Worm (Caenorhabditis elegans) whole organism, mixed stage, embryonic: ENCODE data around the gene nduf-9.
A peak's percentile ranks its signal among the peaks of the same experiment; 100 is the strongest.

ENCODE experiments used
- M03D4.4 ChIP-seq: sonication (generic microtip); optimal IDR thresholded peaks from 2 replicates; lab custom pipeline; 2017; ENCODE audit warnings: mild to moderate bottlenecking, missing genetic modification characterization, missing compliant biosample characterization
- bed-3 ChIP-seq: fragments of 200-800 bp; sonication (Bioruptor generic); optimal IDR thresholded peaks from 3 replicates; lab custom pipeline; 2018; ENCODE audit warnings: mild to moderate bottlenecking, missing genetic modification characterization, moderate library complexity, missing compliant biosample characterization
- blmp-1 ChIP-seq: fragments of 150-350 bp; optimal IDR thresholded peaks from 2 replicates; lab custom pipeline; 2014; ENCODE audit warnings: missing biosample characterization, missing genetic modification characterization
- ceh-39 ChIP-seq: fragments of 150-350 bp; optimal IDR thresholded peaks from 2 replicates; lab custom pipeline; 2014; ENCODE audit warnings: missing biosample characterization, missing genetic modification characterization
- ceh-43 ChIP-seq: fragments of 200-800 bp; sonication (Bioruptor generic); optimal IDR thresholded peaks from 2 replicates; lab custom pipeline; 2018; ENCODE audit warnings: mild to moderate bottlenecking, missing genetic modification characterization, moderate library complexity, missing compliant biosample characterization
- ces-1 ChIP-seq: fragments of 150-350 bp; optimal IDR thresholded peaks from 2 replicates; lab custom pipeline; 2014; ENCODE audit warnings: missing biosample characterization, missing genetic modification reagents, missing genetic modification characterization
- cnd-1 ChIP-seq: fragments of 200-800 bp; sonication (Bioruptor generic); optimal IDR thresholded peaks from 2 replicates; lab custom pipeline; 2018; ENCODE audit warnings: mild to moderate bottlenecking, missing genetic modification characterization, missing compliant biosample characterization
- drap-1 ChIP-seq: fragments of 200-800 bp; sonication (Bioruptor generic); optimal IDR thresholded peaks from 3 replicates; lab custom pipeline; 2018; ENCODE audit warnings: mild to moderate bottlenecking, missing genetic modification characterization, missing compliant biosample characterization
- elt-1 ChIP-seq: sonication (generic microtip); optimal IDR thresholded peaks from 2 replicates; lab custom pipeline; 2017; ENCODE audit warnings: missing genetic modification characterization, mild to moderate bottlenecking, missing compliant biosample characterization, antibody characterized with exemption, moderate library complexity, borderline replicate concordance; ENCODE audit not compliant: insufficient read depth
- elt-3 ChIP-seq: fragments of 150-350 bp; optimal IDR thresholded peaks from 2 replicates; lab custom pipeline; 2014; ENCODE audit warnings: missing biosample characterization, missing genetic modification characterization
- flh-1 ChIP-seq: fragments of 200-800 bp; sonication (Bioruptor generic); optimal IDR thresholded peaks from 2 replicates; lab custom pipeline; 2018; ENCODE audit warnings: mild to moderate bottlenecking, missing genetic modification characterization, moderate library complexity, missing compliant biosample characterization
- ham-2 ChIP-seq: fragments of 200-800 bp; sonication (Bioruptor generic); optimal IDR thresholded peaks from 2 replicates; lab custom pipeline; 2018; ENCODE audit warnings: mild to moderate bottlenecking, missing genetic modification characterization, missing compliant biosample characterization
- hlh-1 ChIP-seq: fragments of 150-350 bp; optimal IDR thresholded peaks from 2 replicates; lab custom pipeline; 2014; ENCODE audit warnings: missing biosample characterization, missing genetic modification reagents, missing genetic modification characterization
- lin-13 ChIP-seq: fragments of 150-350 bp; optimal IDR thresholded peaks from 2 replicates; lab custom pipeline; 2014; ENCODE audit warnings: missing biosample characterization, missing genetic modification characterization
- lin-32 ChIP-seq: fragments of 200-800 bp; sonication (Bioruptor generic); optimal IDR thresholded peaks from 2 replicates; lab custom pipeline; 2018; ENCODE audit warnings: mild to moderate bottlenecking, missing genetic modification characterization, missing compliant biosample characterization
- lsy-2 ChIP-seq: fragments of 150-350 bp; optimal IDR thresholded peaks from 2 replicates; lab custom pipeline; 2014; ENCODE audit warnings: missing biosample characterization, missing genetic modification characterization
- mab-5 ChIP-seq: fragments of 150-350 bp; optimal IDR thresholded peaks from 2 replicates; lab custom pipeline; 2014; ENCODE audit warnings: missing biosample characterization, missing genetic modification characterization
- mep-1 ChIP-seq: fragments of 150-350 bp; optimal IDR thresholded peaks from 2 replicates; lab custom pipeline; 2017; ENCODE audit warnings: missing biosample characterization, missing genetic modification reagents, missing genetic modification characterization, inconsistent platforms
- mls-2 ChIP-seq: sonication (generic microtip); optimal IDR thresholded peaks from 2 replicates; lab custom pipeline; 2016; ENCODE audit warnings: mild to moderate bottlenecking, missing genetic modification characterization, moderate library complexity, missing compliant biosample characterization
- nhr-12 ChIP-seq: fragments of 150-350 bp; optimal IDR thresholded peaks from 2 replicates; lab custom pipeline; 2014; ENCODE audit warnings: missing biosample characterization, missing genetic modification characterization
- nhr-2 ChIP-seq: fragments of 150-350 bp; optimal IDR thresholded peaks from 2 replicates; lab custom pipeline; 2014; ENCODE audit warnings: missing biosample characterization, missing genetic modification characterization
- nhr-237 ChIP-seq: fragments of 150-350 bp; optimal IDR thresholded peaks from 2 replicates; lab custom pipeline; 2014; ENCODE audit warnings: missing biosample characterization, missing genetic modification characterization
- pha-4 ChIP-seq: fragments of 150-350 bp; optimal IDR thresholded peaks from 2 replicates; lab custom pipeline; 2018; ENCODE audit warnings: missing biosample characterization, missing genetic modification reagents, missing genetic modification characterization
- sem-2 ChIP-seq: fragments of 200-800 bp; sonication (Bioruptor generic); optimal IDR thresholded peaks from 2 replicates; lab custom pipeline; 2018; ENCODE audit warnings: mild to moderate bottlenecking, missing genetic modification characterization, missing compliant biosample characterization
- tbx-8 ChIP-seq: fragments of 200-800 bp; sonication (Bioruptor generic); optimal IDR thresholded peaks from 2 replicates; lab custom pipeline; 2018; ENCODE audit warnings: mild to moderate bottlenecking, missing genetic modification characterization, moderate library complexity, missing compliant biosample characterization
- unc-120 ChIP-seq: sonication (generic microtip); optimal IDR thresholded peaks from 2 replicates; lab custom pipeline; 2017; ENCODE audit warnings: missing genetic modification characterization, missing compliant biosample characterization; ENCODE audit not compliant: poor library complexity, severe bottlenecking
- unc-39 ChIP-seq: fragments of 150-350 bp; optimal IDR thresholded peaks from 2 replicates; lab custom pipeline; 2014; ENCODE audit warnings: missing biosample characterization, missing genetic modification characterization
- unc-62 ChIP-seq: fragments of 150-350 bp; optimal IDR thresholded peaks from 2 replicates; lab custom pipeline; 2014; ENCODE audit warnings: missing biosample characterization, missing genetic modification reagents, missing genetic modification characterization
- ztf-11 ChIP-seq: fragments of 150-350 bp; optimal IDR thresholded peaks from 2 replicates; lab custom pipeline; 2014; ENCODE audit warnings: missing biosample characterization, missing genetic modification characterization

The nduf-9 gene

DNA sequence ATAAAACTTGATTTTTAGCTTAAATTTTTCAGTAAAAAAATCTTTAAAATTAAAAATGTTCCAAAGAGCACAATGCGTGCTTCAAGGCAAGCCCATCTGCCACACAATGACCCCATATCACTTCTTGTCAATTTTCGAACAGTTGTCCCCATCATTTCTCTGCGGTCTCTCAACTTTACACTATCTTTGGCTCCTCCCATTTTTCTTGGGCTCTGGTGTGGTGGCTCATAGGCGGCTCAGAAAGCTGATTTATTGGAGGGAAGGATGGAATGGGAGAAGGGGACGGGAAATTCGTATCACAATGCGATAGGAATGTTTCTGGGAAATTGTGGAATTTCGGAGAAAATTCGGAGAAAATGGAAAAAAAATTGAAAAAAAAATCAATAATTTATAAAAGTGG lies 47.8 kb downstream of the nduf-9 start:
- TF ChIP-seq hlh-1 (tag; lab: Kevin White, UChicago) (peak; percentile 99), mab-5 (tag; lab: Kevin White, UChicago) (peak; percentile 66), elt-3 (tag; lab: Kevin White, UChicago) (no peak), unc-62 (GFP tag; lab: Kevin White, UChicago) (peak; percentile 90), unc-120 (tag; lab: Kevin White, UChicago) (peak; percentile 87)

- TF ChIP-seq ceh-39, result no peak
- no peak for TF ChIP-seq nhr-2 (tag; lab: Kevin White, UChicago)
- TF ChIP-seq flh-1 (GFP tag; lab: Kevin White, UChicago), result no peak
- no peak for TF ChIP-seq hlh-1 (tag; lab: Kevin White, UChicago)
- TF ChIP-seq mep-1 (tag; lab: Kevin White, UChicago), result no peak
- TF ChIP-seq lin-13 (tag; lab: Kevin White, UChicago), result no peak
- no peak for TF ChIP-seq ham-2 (GFP tag; lab: Kevin White, UChicago)
- TF ChIP-seq tbx-8 (GFP tag; lab: Kevin White, UChicago), result no peak
- no peak for TF ChIP-seq blmp-1 (tag; lab: Kevin White, UChicago)
- no peak for TF ChIP-seq unc-120 (tag; lab: Kevin White, UChicago)
- no peak for TF ChIP-seq nhr-12 (tag; lab: Kevin White, UChicago)
- no peak for TF ChIP-seq lsy-2
- TF ChIP-seq ces-1 (GFP tag; lab: Kevin White, UChicago), result no peak
Observed at ce11 chrIII:3199416-3199815, 49.0 kb downstream of the nduf-9 start, which contains the start of gene heh-1. Gene heh-1 (minus strand): TSS chrIII:3199516.

ce11 chrIII:3198307-3198706 lies 50.1 kb downstream of the nduf-9 start, which contains the start of gene R148.7:
Gene R148.7 (minus strand): TSS chrIII:3198407.
- TF ChIP-seq elt-3 (tag; lab: Kevin White, UChicago), result no peak
- TF ChIP-seq blmp-1 (tag; lab: Kevin White, UChicago), result no peak
- no peak for TF ChIP-seq M03D4.4 (tag; lab: Kevin White, UChicago)
- no peak for TF ChIP-seq ceh-43 (GFP tag; lab: Kevin White, UChicago)
- TF ChIP-seq ceh-39, result no peak
- TF ChIP-seq flh-1 (GFP tag; lab: Kevin White, UChicago), result no peak
- TF ChIP-seq mep-1 (tag; lab: Kevin White, UChicago), result no peak
- TF ChIP-seq nhr-12 (tag; lab: Kevin White, UChicago), result no peak
- TF ChIP-seq sem-2 (GFP tag; lab: Kevin White, UChicago), result no peak
- TF ChIP-seq bed-3 (GFP tag; lab: Kevin White, UChicago), result no peak
- no peak for TF ChIP-seq nhr-237
- no peak for TF ChIP-seq pha-4 (tag; lab: Kevin White, UChicago)
- TF ChIP-seq unc-62 (GFP tag; lab: Kevin White, UChicago), result no peak

ce11 chrIII:3197904-3198303 lies 50.5 kb downstream of the nduf-9 start:
- TF ChIP-seq lin-32 (no peak), hlh-1 (tag; lab: Kevin White, UChicago) (no peak), nhr-2 (tag; lab: Kevin White, UChicago) (no peak), elt-1 (tag; lab: Kevin White, UChicago) (no peak), nhr-12 (tag; lab: Kevin White, UChicago) (no peak), flh-1 (GFP tag; lab: Kevin White, UChicago) (no peak), mls-2 (no peak), cnd-1 (tag; lab: Kevin White, UChicago) (no peak), lin-13 (tag; lab: Kevin White, UChicago) (no peak), unc-62 (GFP tag; lab: Kevin White, UChicago) (no peak), elt-3 (tag; lab: Kevin White, UChicago) (no peak), ham-2 (GFP tag; lab: Kevin White, UChicago) (no peak), drap-1 (GFP tag; lab: Kevin White, UChicago) (no peak), ceh-43 (GFP tag; lab: Kevin White, UChicago) (no peak)

- no peak for TF ChIP-seq ztf-11 (tag; lab: Kevin White, UChicago)
- no peak for TF ChIP-seq ceh-39
- no peak for TF ChIP-seq unc-39 (tag; lab: Kevin White, UChicago)
- no peak for TF ChIP-seq unc-62 (GFP tag; lab: Kevin White, UChicago)
- TF ChIP-seq tbx-8 (GFP tag; lab: Kevin White, UChicago), result no peak
- no peak for TF ChIP-seq unc-120 (tag; lab: Kevin White, UChicago)
Observed at ce11 chrIII:3191729-3192128, 56.6 kb downstream of the nduf-9 start.
